Fruit fly (Drosophila melanogaster) Kc167 (cell line): ENCODE results near the gene Arp6.

ENCODE experiments used
- Myc ChIP-seq: fragments of >200 bp; optimal IDR thresholded peaks from 2 replicates; lab custom pipeline; 2017; ENCODE audit warnings: missing external identifiers
- Sin3A ChIP-seq: fragments of >200 bp; optimal IDR thresholded peaks from 2 replicates; lab custom pipeline; 2018; ENCODE audit warnings: missing external identifiers

DNA sequence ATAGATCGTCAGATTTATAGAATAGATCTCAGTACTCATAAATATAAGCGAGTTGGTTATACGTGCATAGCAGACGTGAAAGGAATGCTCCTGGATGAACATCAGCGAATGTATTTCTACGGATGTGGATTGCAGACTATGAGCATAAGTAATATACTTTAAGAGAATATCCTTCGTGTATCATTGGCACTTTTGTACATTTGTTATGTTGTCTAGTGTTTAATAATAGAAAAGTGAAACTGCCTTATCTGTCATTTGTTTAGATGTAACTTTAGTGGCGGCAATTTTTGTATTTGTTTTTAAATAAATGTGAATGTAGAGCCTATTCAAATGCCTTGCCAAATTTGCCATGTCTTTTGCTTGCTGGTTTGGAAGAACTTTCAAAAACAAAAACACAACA is 35.7 kb upstream of the Arp6 start, which contains the start of gene CG43672:
- TF ChIP-seq Myc (lab: Kevin White, UChicago) (no peak), Sin3A (lab: Kevin White, UChicago) (no peak)
